Fruit fly (Drosophila melanogaster) whole organism, embryonic: ENCODE measurements around the gene nSMase.

ENCODE experiments used
- Abd-B ChIP-seq: fragments of 200-800 bp; sonication (Bioruptor generic); optimal IDR thresholded peaks from 2 replicates; lab custom pipeline; 2018; ENCODE audit warnings: missing biosample characterization, mild to moderate bottlenecking, missing genetic modification characterization, moderate library complexity
- Adf1 ChIP-seq: fragments of 200-800 bp; sonication (Bioruptor generic); IDR thresholded peaks from 2 replicates; pipeline ENCODE4 v1.3.6; 2022; ENCODE audit warnings: missing biosample characterization, missing genetic modification characterization
- Atf6 ChIP-seq: fragments of 200-800 bp; sonication (Bioruptor generic); IDR thresholded peaks from 2 replicates; pipeline ENCODE4 v1.3.6; 2022; ENCODE audit warnings: missing biosample characterization, missing genetic modification characterization
- CG10147 ChIP-seq: fragments of 200-800 bp; sonication (Bioruptor generic); optimal IDR thresholded peaks from 2 replicates; lab custom pipeline; 2019; ENCODE audit warnings: missing biosample characterization, mild to moderate bottlenecking, missing genetic modification characterization, moderate library complexity
- CG11723 ChIP-seq: fragments of 200-800 bp; sonication (Bioruptor generic); optimal IDR thresholded peaks from 2 replicates; lab custom pipeline; 2017; ENCODE audit warnings: missing biosample characterization, mild to moderate bottlenecking, missing genetic modification characterization
- CG12071 ChIP-seq: fragments of 200-800 bp; sonication (Bioruptor generic); optimal IDR thresholded peaks from 3 replicates; lab custom pipeline; 2018; ENCODE audit warnings: missing biosample characterization, mild to moderate bottlenecking, missing genetic modification characterization
- CG12219 ChIP-seq: fragments of 200-800 bp; sonication (Bioruptor generic); optimal IDR thresholded peaks from 3 replicates; lab custom pipeline; 2018; ENCODE audit warnings: missing biosample characterization, mild to moderate bottlenecking, missing genetic modification characterization
- CG14860 ChIP-seq: fragments of 200-800 bp; sonication (Bioruptor generic); IDR thresholded peaks from 3 replicates; pipeline ENCODE4 v1.3.6; 2022; ENCODE audit warnings: missing biosample characterization, missing genetic modification characterization; ENCODE audit not compliant: partially characterized antibody
- CG15601 ChIP-seq: fragments of 200-800 bp; sonication (Bioruptor generic); optimal IDR thresholded peaks from 3 replicates; lab custom pipeline; 2019; ENCODE audit warnings: missing biosample characterization, mild to moderate bottlenecking, missing genetic modification characterization, moderate library complexity
- CG1647 ChIP-seq: fragments of 200-800 bp; sonication (Bioruptor generic); optimal IDR thresholded peaks from 3 replicates; lab custom pipeline; 2016; ENCODE audit warnings: missing biosample characterization, missing genetic modification characterization
- CG16863 ChIP-seq: fragments of 200-800 bp; sonication (Bioruptor generic); optimal IDR thresholded peaks from 3 replicates; lab custom pipeline; 2016; ENCODE audit warnings: missing biosample characterization, missing genetic modification characterization
- CG17361 ChIP-seq: fragments of 200-800 bp; sonication (Bioruptor generic); IDR thresholded peaks from 3 replicates; pipeline ENCODE4 v1.3.6; 2022; ENCODE audit warnings: missing biosample characterization, missing genetic modification characterization
- CG2129 ChIP-seq: fragments of 200-800 bp; sonication (Bioruptor generic); IDR thresholded peaks from 2 replicates; pipeline ENCODE4 v1.3.6; 2022; ENCODE audit warnings: missing biosample characterization, missing genetic modification characterization; ENCODE audit not compliant: partially characterized antibody
- CG2202 ChIP-seq: fragments of 200-800 bp; sonication (Bioruptor generic); optimal IDR thresholded peaks from 2 replicates; lab custom pipeline; 2018; ENCODE audit warnings: missing biosample characterization, mild to moderate bottlenecking, missing genetic modification characterization
- CG34376 ChIP-seq: fragments of 200-800 bp; sonication (Bioruptor generic); optimal IDR thresholded peaks from 2 replicates; lab custom pipeline; 2018; ENCODE audit warnings: missing biosample characterization, mild to moderate bottlenecking, missing genetic modification characterization
- CG4820 ChIP-seq: fragments of 200-800 bp; sonication (Bioruptor generic); optimal IDR thresholded peaks from 3 replicates; lab custom pipeline; 2016; ENCODE audit warnings: missing biosample characterization, missing genetic modification characterization
- CG6683 ChIP-seq: fragments of 200-800 bp; sonication (Bioruptor generic); optimal IDR thresholded peaks from 2 replicates; lab custom pipeline; 2017; ENCODE audit warnings: missing biosample characterization, mild to moderate bottlenecking, missing genetic modification characterization, missing genetic modification reagents
- CG7372 ChIP-seq: fragments of 200-800 bp; sonication (Bioruptor generic); IDR thresholded peaks from 2 replicates; pipeline ENCODE4 v1.3.6; 2022; ENCODE audit warnings: missing biosample characterization, missing genetic modification characterization
- CG7987 ChIP-seq: fragments of 200-800 bp; sonication (Bioruptor generic); optimal IDR thresholded peaks from 2 replicates; lab custom pipeline; 2018; ENCODE audit warnings: missing biosample characterization, mild to moderate bottlenecking, missing genetic modification characterization, moderate library complexity
- CG8765 ChIP-seq: fragments of 200-800 bp; sonication (Bioruptor generic); IDR thresholded peaks from 2 replicates; pipeline ENCODE4 v1.3.6; 2022; ENCODE audit warnings: missing biosample characterization, missing genetic modification characterization
- CG9437 ChIP-seq: fragments of 200-800 bp; sonication (Bioruptor generic); optimal IDR thresholded peaks from 2 replicates; lab custom pipeline; 2018; ENCODE audit warnings: missing biosample characterization, mild to moderate bottlenecking, missing genetic modification characterization
- CG9797 ChIP-seq: fragments of 200-800 bp; sonication (Bioruptor generic); optimal IDR thresholded peaks from 3 replicates; lab custom pipeline; 2018; ENCODE audit warnings: missing biosample characterization, mild to moderate bottlenecking, missing genetic modification characterization
- CTCF ChIP-seq: fragments of 200-800 bp; sonication (Bioruptor generic); optimal IDR thresholded peaks from 2 replicates; lab custom pipeline; 2017; ENCODE audit warnings: missing biosample characterization, mild to moderate bottlenecking, missing genetic modification characterization, moderate library complexity
- D19A ChIP-seq: fragments of 200-800 bp; optimal IDR thresholded peaks from 3 replicates; lab custom pipeline; 2019; ENCODE audit warnings: missing biosample characterization, mild to moderate bottlenecking, missing genetic modification characterization, moderate library complexity
- Dll ChIP-seq: fragments of 200-800 bp; sonication (Bioruptor generic); IDR thresholded peaks from 4 replicates; pipeline ENCODE4 v1.3.6; 2022; ENCODE audit warnings: missing biosample characterization, missing genetic modification characterization; ENCODE audit not compliant: partially characterized antibody
- Doc2 ChIP-seq: fragments of 200-800 bp; sonication (Bioruptor generic); IDR thresholded peaks from 2 replicates; pipeline ENCODE4 v1.3.6; 2022; ENCODE audit warnings: missing biosample characterization, missing genetic modification characterization
- H15 ChIP-seq: fragments of 200-800 bp; sonication (Bioruptor generic); IDR thresholded peaks from 3 replicates; pipeline ENCODE4 v1.3.6; 2022; ENCODE audit warnings: missing biosample characterization, missing genetic modification characterization
- Hey ChIP-seq: fragments of 200-800 bp; sonication (Bioruptor generic); optimal IDR thresholded peaks from 3 replicates; lab custom pipeline; 2018; ENCODE audit warnings: missing biosample characterization, mild to moderate bottlenecking, missing genetic modification characterization
- Myb ChIP-seq: fragments of 200-800 bp; sonication (Bioruptor generic); optimal IDR thresholded peaks from 2 replicates; lab custom pipeline; 2016; ENCODE audit warnings: missing biosample characterization, missing genetic modification characterization
- Opbp ChIP-seq: fragments of 200-800 bp; sonication (Bioruptor generic); IDR thresholded peaks from 3 replicates; pipeline ENCODE4 v1.3.6; 2022; ENCODE audit warnings: missing biosample characterization, missing genetic modification characterization; ENCODE audit not compliant: partially characterized antibody
- Optix ChIP-seq: fragments of 200-800 bp; sonication (Bioruptor generic); IDR thresholded peaks from 3 replicates; pipeline ENCODE4 v1.3.6; 2022; ENCODE audit warnings: missing biosample characterization, missing genetic modification characterization
- Pdp1 ChIP-seq, 2 experiments: fragments of 200-800 bp; sonication (Bioruptor generic); optimal IDR thresholded peaks; 3 replicates each; lab custom pipeline; 2016; ENCODE audit warnings: missing biosample characterization in 2 of 2, missing genetic modification characterization in 2 of 2, mild to moderate bottlenecking in 1 of 2, moderate library complexity in 1 of 2
- Tbp ChIP-seq: fragments of >200 bp; optimal IDR thresholded peaks from 2 replicates; lab custom pipeline; 2018; ENCODE audit warnings: missing biosample characterization, missing genetic modification characterization
- Trl ChIP-seq, 3 experiments: fragments of >200 bp in 2 of 3; fragments of 200-800 bp in 1 of 3; sonication (Bioruptor generic) in 1 of 3; optimal IDR thresholded peaks; 2 replicates in 1 of 3; 3 replicates in 2 of 3; lab custom pipeline; 2016 to 2017; ENCODE audit warnings: missing biosample characterization in 1 of 3, missing genetic modification characterization in 1 of 3
- bowl ChIP-seq: fragments of 200-800 bp; sonication (Bioruptor generic); IDR thresholded peaks from 2 replicates; pipeline ENCODE4 v1.3.6; 2022; ENCODE audit warnings: missing biosample characterization, missing genetic modification characterization
- cg ChIP-seq: fragments of 200-800 bp; sonication (Bioruptor generic); optimal IDR thresholded peaks from 3 replicates; lab custom pipeline; 2019; ENCODE audit warnings: missing biosample characterization, mild to moderate bottlenecking, missing genetic modification characterization, moderate library complexity
- chm ChIP-seq: fragments of 200-800 bp; sonication (Bioruptor generic); IDR thresholded peaks from 2 replicates; pipeline ENCODE4 v1.3.6; 2022; ENCODE audit warnings: missing biosample characterization, missing genetic modification characterization
- crc ChIP-seq: fragments of 200-800 bp; sonication (Bioruptor generic); optimal IDR thresholded peaks from 2 replicates; lab custom pipeline; 2016; ENCODE audit warnings: missing biosample characterization, missing genetic modification characterization
- eve ChIP-seq, 2 experiments: fragments of >200 bp; optimal IDR thresholded peaks; 2 replicates each; lab custom pipeline; 2017; ENCODE audit warnings: missing biosample characterization in 2 of 2, missing genetic modification characterization in 2 of 2
- grau ChIP-seq: fragments of 200-800 bp; optimal IDR thresholded peaks from 3 replicates; lab custom pipeline; 2019; ENCODE audit warnings: missing biosample characterization, mild to moderate bottlenecking, missing genetic modification characterization, moderate library complexity
- grn ChIP-seq: fragments of 200-800 bp; sonication (Bioruptor generic); optimal IDR thresholded peaks from 3 replicates; lab custom pipeline; 2017; ENCODE audit warnings: missing biosample characterization, missing genetic modification characterization
- nom ChIP-seq: fragments of 200-800 bp; sonication (Bioruptor generic); optimal IDR thresholded peaks from 2 replicates; lab custom pipeline; 2017; ENCODE audit warnings: missing biosample characterization, missing genetic modification characterization, mild to moderate bottlenecking, moderate library complexity, missing genetic modification reagents
- slbo ChIP-seq: fragments of 200-800 bp; sonication (Bioruptor generic); IDR thresholded peaks from 2 replicates; pipeline ENCODE4 v1.3.6; 2022; ENCODE audit warnings: missing biosample characterization, missing genetic modification characterization
- sqz ChIP-seq: fragments of 200-800 bp; sonication (Bioruptor generic); optimal IDR thresholded peaks from 3 replicates; lab custom pipeline; 2018; ENCODE audit warnings: missing biosample characterization, mild to moderate bottlenecking, missing genetic modification characterization
- tap ChIP-seq: fragments of 200-800 bp; optimal IDR thresholded peaks from 3 replicates; lab custom pipeline; 2019; ENCODE audit warnings: missing biosample characterization, mild to moderate bottlenecking, missing genetic modification characterization, moderate library complexity
- usp ChIP-seq: fragments of >200 bp; optimal IDR thresholded peaks from 2 replicates; lab custom pipeline; 2017; ENCODE audit warnings: missing biosample characterization, missing genetic modification characterization
- zen2 ChIP-seq: fragments of 200-800 bp; sonication (Bioruptor generic); IDR thresholded peaks from 3 replicates; pipeline ENCODE4 v1.3.6; 2022; ENCODE audit warnings: missing biosample characterization, missing genetic modification characterization; ENCODE audit not compliant: partially characterized antibody
- zf30C ChIP-seq: fragments of 200-800 bp; sonication (Bioruptor generic); optimal IDR thresholded peaks from 3 replicates; lab custom pipeline; 2018; ENCODE audit warnings: missing biosample characterization, mild to moderate bottlenecking, missing genetic modification characterization
- zfh1 ChIP-seq: fragments of 200-800 bp; sonication (Bioruptor generic); IDR thresholded peaks from 3 replicates; pipeline ENCODE4 v1.3.6; 2022; ENCODE audit warnings: missing biosample characterization, missing genetic modification characterization

Gene nSMase

DNA sequence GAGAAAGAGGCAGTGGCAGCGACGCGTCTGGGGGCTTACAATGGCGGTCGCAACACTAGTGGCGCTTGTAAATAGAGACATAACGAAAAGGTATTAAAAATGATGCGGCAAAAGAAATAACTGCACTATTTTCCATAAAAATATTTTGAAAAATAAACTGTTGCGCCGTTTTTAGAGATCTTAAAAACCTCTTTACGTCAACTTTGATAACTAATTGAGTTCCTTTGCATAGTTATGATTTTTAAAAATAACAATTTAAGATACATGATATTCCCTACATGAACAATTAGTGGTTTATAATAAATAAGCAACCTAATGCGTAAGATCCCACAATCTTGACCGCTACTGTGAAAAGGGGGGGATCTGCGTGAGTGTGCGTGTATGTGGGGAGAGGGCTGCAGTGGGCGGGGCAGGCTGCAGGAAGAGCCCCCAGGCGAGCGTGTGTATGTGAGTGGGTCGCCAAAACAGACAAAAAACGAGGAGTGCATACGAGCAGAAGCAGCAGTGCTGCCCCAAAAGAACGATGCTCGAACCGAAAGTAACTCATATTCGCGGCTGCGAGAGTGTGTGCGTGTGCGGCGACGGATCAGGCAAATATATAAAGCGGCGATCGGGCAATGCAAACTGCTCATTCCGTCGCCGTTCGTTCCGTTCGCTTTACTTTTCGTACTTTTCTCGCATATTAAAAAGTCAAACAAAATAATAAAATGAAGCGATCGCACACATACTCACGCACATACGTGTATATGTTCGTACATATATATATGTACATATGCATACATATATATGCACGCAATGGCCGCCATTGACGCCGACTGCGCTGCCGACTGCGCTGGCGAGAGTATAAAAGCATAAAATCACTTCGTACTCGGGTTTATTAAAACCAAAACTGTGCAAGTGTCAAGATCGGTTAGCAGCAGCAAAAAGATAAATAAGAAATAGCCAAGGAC is 30.0 kb downstream of the nSMase start (continued):
- TF ChIP-seq slbo (peak; percentile 39; the same call in 1 of the 2 replicates), Myb (no peak), CG9437 (GFP tag; lab: Kevin White, UChicago) (peak; percentile 49), sqz (no peak), CG2129 (GFP tag; lab: Robert Waterston, UW) (no peak), grn (GFP tag; lab: Kevin White, UChicago) (no peak), Adf1 (peak; percentile 22), bowl (GFP tag; lab: Robert Waterston, UW) (no peak), CG6683 (no peak), CG12071 (GFP tag; lab: Kevin White, UChicago) (no peak), CG16863 (peak; percentile 26), CG7372 (GFP tag; lab: Robert Waterston, UW) (no peak), Doc2 (GFP tag; lab: Robert Waterston, UW) (no peak), CG7987 (GFP tag; lab: Kevin White, UChicago) (no peak), CG10147 (GFP tag; lab: Kevin White, UChicago) (no peak), zen2 (GFP tag; lab: Robert Waterston, UW) (no peak), CG14860 (GFP tag; lab: Robert Waterston, UW) (no peak), CG2202 (tag; lab: Kevin White, UChicago) (no peak), CG8765 (no peak), zf30C (no peak), Dll (GFP tag; lab: Robert Waterston, UW) (no peak), zfh1 (GFP tag; lab: Robert Waterston, UW) (no peak), usp (GFP tag; lab: Kevin White, UChicago) (no peak), CG34376 (GFP tag; lab: Kevin White, UChicago) (no peak), CTCF (GFP tag; lab: Kevin White, UChicago) (no peak), Atf6 (peak; percentile 33; the same call in 1 of the 2 replicates), CG4820 (GFP tag; lab: Kevin White, UChicago) (peak; percentile 55), Trl (optimal IDR thresholded peaks at IDR 0.05; lab: Kevin White, UChicago) (no peak), Trl (GFP tag; optimal IDR thresholded peaks at IDR 0.05; lab: Kevin White, UChicago) (no peak), CG15601 (tag; lab: Kevin White, UChicago) (peak; percentile 31), CG11723 (GFP tag; lab: Kevin White, UChicago) (peak; percentile 27), eve (GFP tag; optimal IDR thresholded peaks at IDR 0.05; lab: Kevin White, UChicago) (peak in 1 of 2 experiments; percentile 73), H15 (GFP tag; lab: Robert Waterston, UW) (no peak), crc (GFP tag; lab: Kevin White, UChicago) (no peak), Opbp (no peak), Pdp1 (GFP tag; optimal IDR thresholded peaks at IDR 0.05; lab: Kevin White, UChicago) (peak in 1 of 2 experiments; percentile 19), Tbp (GFP tag; lab: Kevin White, UChicago) (no peak), CG17361 (GFP tag; lab: Robert Waterston, UW) (peak; percentile 37; the same call in 1 of the 3 replicates), grau (tag; lab: Kevin White, UChicago) (peak; percentile 53), Hey (tag; lab: Kevin White, UChicago) (no peak), Abd-B (GFP tag; lab: Kevin White, UChicago) (peak; percentile 1), D19A (tag; lab: Kevin White, UChicago) (peak; percentile 19), tap (no peak), nom (GFP tag; lab: Kevin White, UChicago) (peak; percentile 95), Optix (GFP tag; lab: Robert Waterston, UW) (no peak), cg (GFP tag; lab: Kevin White, UChicago) (peak; percentile 61), CG1647 (GFP tag; lab: Kevin White, UChicago) (no peak), CG12219 (GFP tag; lab: Kevin White, UChicago) (peak; percentile 38), chm (GFP tag; lab: Robert Waterston, UW) (no peak), CG9797 (GFP tag; lab: Kevin White, UChicago) (no peak)
